Fruit fly (Drosophila melanogaster): ENCODE data around the gene grp.

grp gene

DNA sequence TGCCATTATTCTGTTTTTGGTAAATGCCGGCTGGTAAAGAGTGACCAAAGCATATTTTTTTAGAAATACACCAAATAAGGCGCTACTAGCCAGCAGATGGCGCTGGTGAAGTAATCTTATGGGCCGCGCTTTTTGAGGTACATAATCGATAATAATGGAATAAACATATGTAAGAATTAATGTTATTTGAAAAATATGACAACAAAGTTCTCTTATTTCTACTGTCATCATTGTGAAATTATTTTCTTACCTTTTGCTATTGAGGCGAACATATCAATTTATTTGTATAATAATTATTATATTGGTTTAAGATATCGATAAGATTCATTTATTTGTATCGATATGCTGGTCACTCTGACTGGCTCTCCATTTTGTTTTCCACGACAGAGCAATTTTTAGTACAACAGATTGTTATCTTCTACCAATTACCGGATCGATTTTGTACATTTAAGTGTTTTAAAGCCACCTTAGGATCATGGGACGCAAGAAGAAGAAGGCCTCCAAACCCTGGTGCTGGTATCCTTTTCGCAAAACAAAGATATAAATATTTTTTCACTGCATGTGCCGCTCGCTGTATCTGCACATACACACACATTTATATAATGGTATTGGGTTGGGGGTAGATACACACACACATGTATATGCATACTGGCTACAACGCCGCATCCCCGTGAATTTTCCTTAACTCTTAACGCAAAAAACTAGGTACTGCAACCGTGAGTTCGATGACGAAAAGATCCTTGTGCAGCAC lies 63.4 kb downstream of the grp start, which contains the start of the genes LSm7 and BuGZ (continued):
- no peak for TF ChIP-seq CG17568 (GFP tag; optimal IDR thresholded peaks at IDR 0.05)
- TF ChIP-seq Deaf1 (tag; optimal IDR thresholded peaks at IDR 0.05), result no peak
- peak; percentile 57 for TF ChIP-seq CG12104 (GFP tag; optimal IDR thresholded peaks at IDR 0.05)
- TF ChIP-seq CG32767 (GFP tag; IDR thresholded peaks at IDR 0.05), result peak; percentile 80
- peak; percentile 63 for TF ChIP-seq Sry-δ (GFP tag; optimal IDR thresholded peaks at IDR 0.05)
- peak; percentile 54 for TF ChIP-seq CG4424 (GFP tag; optimal IDR thresholded peaks at IDR 0.05)
- peak; percentile 49; the same call in 2 of the 3 replicates for TF ChIP-seq Doc3 (GFP tag; IDR thresholded peaks at IDR 0.05; ENCODE audit: partially characterized antibody)
- peak; percentile 59 for TF ChIP-seq Rfx (GFP tag; IDR thresholded peaks at IDR 0.05)
- no peak for TF ChIP-seq Lpt (GFP tag; optimal IDR thresholded peaks at IDR 0.05)
- TF ChIP-seq CG2712 (tag; optimal IDR thresholded peaks at IDR 0.05), result peak; percentile 65
- peak; percentile 83 for TF ChIP-seq gfzf (GFP tag; optimal IDR thresholded peaks at IDR 0.05)
- no peak for TF ChIP-seq jing (GFP tag; optimal IDR thresholded peaks at IDR 0.05)
- TF ChIP-seq insv (GFP tag; optimal IDR thresholded peaks at IDR 0.05), result peak in 1 of 2 experiments; percentile 42
- TF ChIP-seq Drgx (GFP tag; IDR thresholded peaks at IDR 0.05), result no peak
- TF ChIP-seq CG6813 (GFP tag; optimal IDR thresholded peaks at IDR 0.05), result no peak
- TF ChIP-seq B-H2 (GFP tag; optimal IDR thresholded peaks at IDR 0.05), result no peak
- TF ChIP-seq CG9876 (GFP tag; optimal IDR thresholded peaks at IDR 0.05), result no peak
- TF ChIP-seq Elba2 (GFP tag; optimal IDR thresholded peaks at IDR 0.05), result peak; percentile 63
- no peak for TF ChIP-seq fd3F (GFP tag; optimal IDR thresholded peaks at IDR 0.05)
- TF ChIP-seq CG30403 (GFP tag; optimal IDR thresholded peaks at IDR 0.05), result peak; percentile 38
- TF ChIP-seq sug (tag; optimal IDR thresholded peaks at IDR 0.05), result peak; percentile 53
- peak; percentile 45 for TF ChIP-seq CG9437 (GFP tag; optimal IDR thresholded peaks at IDR 0.05)
- TF ChIP-seq CG3995 (GFP tag; optimal IDR thresholded peaks at IDR 0.05), result peak; percentile 92
- peak; percentile 47 for TF ChIP-seq CG15514 (GFP tag; optimal IDR thresholded peaks at IDR 0.05)
- peak; percentile 21 for TF ChIP-seq Fer1 (GFP tag; optimal IDR thresholded peaks at IDR 0.05)
- peak; percentile 13 for TF ChIP-seq CG1602 (GFP tag; optimal IDR thresholded peaks at IDR 0.05)
- TF ChIP-seq sima (GFP tag; optimal IDR thresholded peaks at IDR 0.05), result no peak
- TF ChIP-seq Kr (GFP tag; optimal IDR thresholded peaks at IDR 0.05), result no peak
- TF ChIP-seq Antp (GFP tag; optimal IDR thresholded peaks at IDR 0.05), result peak; percentile 27
- no peak for TF ChIP-seq HLHmδ (GFP tag; optimal IDR thresholded peaks at IDR 0.05)
- TF ChIP-seq grau (tag; optimal IDR thresholded peaks at IDR 0.05), result no peak
- peak; percentile 43; the same call in 1 of the 2 replicates for TF ChIP-seq nerfin-2 (GFP tag; IDR thresholded peaks at IDR 0.05; ENCODE audit: partially characterized antibody)
- TF ChIP-seq slbo (GFP tag; IDR thresholded peaks at IDR 0.05), result peak; percentile 24; the same call in 1 of the 2 replicates
- no peak for TF ChIP-seq CG6791 (GFP tag; IDR thresholded peaks at IDR 0.05; ENCODE audit: partially characterized antibody)
- TF ChIP-seq unc-4 (GFP tag; IDR thresholded peaks at IDR 0.05; ENCODE audit: partially characterized antibody), result peak; percentile 70
- no peak for TF ChIP-seq CG2199 (GFP tag; IDR thresholded peaks at IDR 0.05)
- TF ChIP-seq CG1233 (GFP tag; optimal IDR thresholded peaks at IDR 0.05), result peak; percentile 25
- peak; percentile 62 for TF ChIP-seq E2f2 (GFP tag; IDR thresholded peaks at IDR 0.05)
- peak; percentile 41 for TF ChIP-seq CG15696 (tag; optimal IDR thresholded peaks at IDR 0.05)
- peak; percentile 95 for TF ChIP-seq YL-1 (GFP tag; optimal IDR thresholded peaks at IDR 0.05)
- TF ChIP-seq Bdp1 (GFP tag; optimal IDR thresholded peaks at IDR 0.05), result no peak
- TF ChIP-seq sna (GFP tag; IDR thresholded peaks at IDR 0.05; ENCODE audit: partially characterized antibody), result peak; percentile 63; the same call in 1 of the 2 replicates
- TF ChIP-seq Sox102F (GFP tag; optimal IDR thresholded peaks at IDR 0.05), result no peak
- TF ChIP-seq dmrt11E (tag; optimal IDR thresholded peaks at IDR 0.05), result peak; percentile 55
- TF ChIP-seq CG10431 (GFP tag; optimal IDR thresholded peaks at IDR 0.05), result peak; percentile 59
- TF ChIP-seq dati (GFP tag; IDR thresholded peaks at IDR 0.05), result no peak
- TF ChIP-seq az2 (GFP tag; optimal IDR thresholded peaks at IDR 0.05), result peak; percentile 37
- peak; percentile 17 for TF ChIP-seq CG5245 (GFP tag; optimal IDR thresholded peaks at IDR 0.05)
- peak; percentile 32 for TF ChIP-seq Sin3A (optimal IDR thresholded peaks at IDR 0.05)
